Fruit fly (Drosophila melanogaster) whole organism, pupa: ENCODE data around the gene CG15743.

Experiments
- CG10348 ChIP-seq: fragments of 200-800 bp; sonication (Bioruptor generic); IDR thresholded peaks from 2 replicates; pipeline ENCODE4 v1.3.6; 2022; ENCODE audit warnings: missing biosample characterization, missing genetic modification characterization
- CG12605 ChIP-seq: fragments of 200-800 bp; sonication (Bioruptor generic); IDR thresholded peaks from 2 replicates; pipeline ENCODE4 v1.3.6; 2022; ENCODE audit warnings: missing biosample characterization, missing genetic modification characterization
- CG13204 ChIP-seq: fragments of 200-800 bp; sonication (Bioruptor generic); optimal IDR thresholded peaks from 2 replicates; lab custom pipeline; 2018; ENCODE audit warnings: missing biosample characterization, mild to moderate bottlenecking, missing genetic modification characterization, moderate library complexity
- CG14655 ChIP-seq: fragments of 200-800 bp; sonication (Bioruptor generic); optimal IDR thresholded peaks from 3 replicates; lab custom pipeline; 2017; ENCODE audit warnings: mild to moderate bottlenecking, missing biosample characterization, missing genetic modification reagents, missing genetic modification characterization
- CG15710 ChIP-seq: fragments of 200-800 bp; sonication (Bioruptor generic); optimal IDR thresholded peaks from 2 replicates; lab custom pipeline; 2018; ENCODE audit warnings: missing biosample characterization, mild to moderate bottlenecking, missing genetic modification characterization, moderate library complexity
- CG17806 ChIP-seq: fragments of 200-800 bp; sonication (Bioruptor generic); optimal IDR thresholded peaks from 2 replicates; lab custom pipeline; 2018; ENCODE audit warnings: missing biosample characterization, mild to moderate bottlenecking, missing genetic modification characterization, moderate library complexity
- CG32121 ChIP-seq: fragments of 200-800 bp; sonication (Bioruptor generic); IDR thresholded peaks from 2 replicates; pipeline ENCODE4 v1.3.6; 2022; ENCODE audit warnings: missing biosample characterization, missing genetic modification characterization
- CG34367 ChIP-seq: fragments of 200-800 bp; sonication (Bioruptor generic); optimal IDR thresholded peaks from 2 replicates; lab custom pipeline; 2018; ENCODE audit warnings: missing biosample characterization, mild to moderate bottlenecking, missing genetic modification characterization
- CG4496 ChIP-seq: fragments of 200-800 bp; sonication (Bioruptor generic); IDR thresholded peaks from 3 replicates; pipeline ENCODE4 v1.3.6; 2022; ENCODE audit warnings: missing biosample characterization, missing genetic modification characterization
- CG8159 ChIP-seq: fragments of 200-800 bp; sonication (Bioruptor generic); optimal IDR thresholded peaks from 3 replicates; lab custom pipeline; 2018; ENCODE audit warnings: missing biosample characterization, mild to moderate bottlenecking, missing genetic modification characterization, moderate library complexity
- CG8301 ChIP-seq: fragments of 200-800 bp; sonication (Bioruptor generic); optimal IDR thresholded peaks from 2 replicates; lab custom pipeline; 2018; ENCODE audit warnings: missing biosample characterization, mild to moderate bottlenecking, missing genetic modification characterization
- CG9948 ChIP-seq: fragments of 200-800 bp; sonication (Bioruptor generic); optimal IDR thresholded peaks from 2 replicates; lab custom pipeline; 2018; ENCODE audit warnings: missing biosample characterization, mild to moderate bottlenecking, missing genetic modification characterization, moderate library complexity
- D1 ChIP-seq: fragments of 200-800 bp; sonication (Bioruptor generic); optimal IDR thresholded peaks from 2 replicates; lab custom pipeline; 2018; ENCODE audit warnings: missing biosample characterization, mild to moderate bottlenecking, missing genetic modification characterization, moderate library complexity
- EcR ChIP-seq: fragments of 200-800 bp; sonication (Bioruptor generic); optimal IDR thresholded peaks from 3 replicates; lab custom pipeline; 2019; ENCODE audit warnings: missing biosample characterization, missing genetic modification characterization, mild to moderate bottlenecking, moderate library complexity, missing genetic modification reagents
- Ets98B ChIP-seq: fragments of 200-800 bp; sonication (Bioruptor generic); IDR thresholded peaks from 2 replicates; pipeline ENCODE4 v1.3.6; 2022; ENCODE audit warnings: missing biosample characterization, missing genetic modification characterization
- Pif1A ChIP-seq: fragments of 200-800 bp; sonication (Bioruptor generic); optimal IDR thresholded peaks from 3 replicates; lab custom pipeline; 2016; ENCODE audit warnings: missing biosample characterization, missing genetic modification characterization
- Pif1B ChIP-seq: fragments of 200-800 bp; sonication (Bioruptor generic); optimal IDR thresholded peaks from 3 replicates; lab custom pipeline; 2016; ENCODE audit warnings: missing biosample characterization, missing genetic modification characterization
- Snoo ChIP-seq: fragments of 200-800 bp; sonication (Bioruptor generic); optimal IDR thresholded peaks from 3 replicates; lab custom pipeline; 2017; ENCODE audit warnings: missing biosample characterization, mild to moderate bottlenecking, missing genetic modification characterization, inconsistent platforms
- fd96Ca ChIP-seq: fragments of 200-800 bp; sonication (Bioruptor generic); IDR thresholded peaks from 3 replicates; pipeline ENCODE4 v1.3.6; 2022; ENCODE audit warnings: missing biosample characterization, missing genetic modification characterization
- gl ChIP-seq: fragments of 200-800 bp; sonication (Bioruptor generic); optimal IDR thresholded peaks from 2 replicates; lab custom pipeline; 2018; ENCODE audit warnings: missing biosample characterization, mild to moderate bottlenecking, missing genetic modification characterization
- rn ChIP-seq: fragments of 200-800 bp; sonication (Bioruptor generic); IDR thresholded peaks from 2 replicates; pipeline ENCODE4 v1.3.6; 2022; ENCODE audit warnings: missing biosample characterization, missing genetic modification characterization

CG15743 gene

DNA sequence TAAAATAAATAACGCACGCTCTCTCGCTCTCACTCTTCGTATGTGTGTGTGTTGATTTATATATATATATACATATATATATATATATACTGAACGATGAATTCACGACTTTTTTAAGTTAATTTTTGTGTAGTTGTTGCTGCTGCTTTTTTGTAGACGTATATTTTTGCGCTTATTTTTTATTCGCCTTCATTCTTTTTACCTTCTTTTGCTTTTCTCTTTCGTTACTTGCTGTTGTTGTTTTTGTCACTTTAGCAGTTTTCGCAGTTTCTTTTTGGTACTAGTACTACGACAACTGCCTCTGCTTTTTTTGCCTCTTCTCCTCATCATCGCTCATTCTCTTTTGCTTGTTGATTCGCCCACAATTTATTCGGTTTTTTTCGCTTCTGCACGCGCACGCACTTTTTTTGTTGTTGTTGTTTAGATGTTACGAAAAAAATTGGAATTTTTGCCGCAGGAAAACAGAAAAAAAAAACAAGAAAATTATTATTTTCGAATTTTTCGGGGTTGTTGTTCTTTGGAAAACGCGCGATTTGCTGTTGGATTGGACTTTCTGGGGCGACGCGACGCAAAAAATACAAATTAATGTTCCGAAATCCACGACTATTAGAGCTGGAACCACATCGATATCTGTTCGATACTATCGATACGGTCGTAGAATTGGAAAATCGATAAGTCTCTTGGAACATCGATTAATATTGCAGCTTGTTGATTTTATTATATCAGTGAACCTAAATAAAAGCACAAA is at the start of gene CG15743, which contains the start of gene HDAC4:
TSS of gene CG15743 (plus strand) at position 707 of the 748 bp plus-strand sequence.
TSS of gene HDAC4 (minus strand) at position 632 of the 748 bp plus-strand sequence.
- TF ChIP-seq CG8159 (tag; lab: Kevin White, UChicago) (peak; percentile 15), rn (GFP tag; lab: Robert Waterston, UW) (no peak), CG12605 (GFP tag; lab: Robert Waterston, UW) (peak; percentile 48; the same call in 1 of the 2 replicates), CG34367 (tag; lab: Kevin White, UChicago) (peak; percentile 10)

DNA sequence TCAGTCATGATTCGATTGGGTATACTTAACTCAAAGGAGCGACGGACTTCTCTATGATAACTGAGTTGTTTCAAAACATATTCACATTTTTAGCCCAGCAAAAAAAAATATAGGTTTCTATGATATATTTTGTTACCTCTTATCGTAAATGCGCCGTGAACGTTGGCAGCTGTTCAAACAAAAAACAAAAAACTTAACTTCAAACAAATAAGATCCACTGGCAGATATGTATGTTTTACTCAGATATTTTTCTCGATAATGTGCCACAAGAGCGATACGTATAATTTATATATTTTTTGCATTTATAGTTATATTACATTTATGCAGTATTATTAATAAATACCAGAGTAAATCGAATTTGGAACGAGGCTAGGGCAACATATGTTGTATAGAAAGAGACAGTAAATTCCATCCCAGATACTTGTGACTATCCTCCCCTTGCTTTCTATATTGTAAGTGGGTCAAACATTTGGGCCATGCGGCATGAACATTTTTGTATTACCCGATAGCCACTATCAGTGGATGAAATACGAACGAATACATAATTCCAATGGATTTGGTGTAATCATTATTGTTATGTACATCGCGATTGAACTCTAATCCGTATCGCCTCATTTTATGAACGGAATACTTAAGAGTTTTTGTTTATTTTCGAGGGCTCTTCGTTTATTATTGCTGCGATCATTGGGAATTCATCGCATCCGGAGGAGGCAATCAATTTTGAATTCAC is 48.8 kb upstream of the CG15743 start, which contains the start of gene CG32639:
TSS of gene CG32639 (minus strand) at position 51 of the 730 bp plus-strand sequence.
- no peak for TF ChIP-seq Pif1B (GFP tag; lab: Kevin White, UChicago)
- no peak for TF ChIP-seq D1 (tag; lab: Kevin White, UChicago)
- no peak for TF ChIP-seq gl (tag; lab: Kevin White, UChicago)
- TF ChIP-seq CG9948 (tag; lab: Kevin White, UChicago), result no peak
- no peak for TF ChIP-seq CG13204 (GFP tag; lab: Kevin White, UChicago)
- TF ChIP-seq CG17806 (tag; lab: Kevin White, UChicago), result no peak
- no peak for TF ChIP-seq CG15710

DNA sequence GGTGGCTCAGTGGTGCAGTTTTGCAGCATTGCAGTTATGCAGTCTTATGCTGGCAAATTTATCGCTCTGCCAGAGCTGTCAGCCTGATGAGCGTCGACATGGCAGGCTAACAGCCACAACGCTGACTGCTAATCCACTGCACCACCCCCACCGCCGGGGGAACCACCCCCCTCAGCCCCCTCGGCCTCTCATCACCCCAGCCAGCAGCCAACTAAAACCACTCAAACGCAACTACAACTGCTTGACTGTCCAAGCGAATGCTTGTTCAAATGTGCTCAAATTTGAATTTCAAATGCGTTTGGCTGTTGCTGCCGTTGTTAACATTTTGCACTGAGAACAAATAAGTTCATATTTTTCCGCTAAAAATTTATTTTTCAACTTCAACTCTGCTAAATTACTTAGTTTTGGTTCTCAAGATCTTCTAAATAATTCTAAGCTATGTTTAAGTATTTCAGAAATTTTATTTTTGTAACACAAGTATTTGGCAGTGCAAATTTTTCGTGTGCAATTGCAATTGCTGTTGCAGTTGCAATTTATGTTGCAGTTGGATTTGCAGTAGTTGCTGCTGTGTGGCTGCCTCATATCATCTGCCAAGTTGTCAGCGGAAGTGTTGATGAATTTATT is 47.1 kb upstream of the CG15743 start:
- TF ChIP-seq rn (GFP tag; lab: Robert Waterston, UW), result peak; percentile 42; the same call in 1 of the 2 replicates
- peak; percentile 50 for TF ChIP-seq CG17806 (tag; lab: Kevin White, UChicago)
- TF ChIP-seq CG34367 (tag; lab: Kevin White, UChicago), result peak; percentile 7
- peak; percentile 60 for TF ChIP-seq Pif1A (GFP tag; lab: Kevin White, UChicago)
- no peak for TF ChIP-seq gl (tag; lab: Kevin White, UChicago)
- peak; percentile 40 for TF ChIP-seq Pif1B (GFP tag; lab: Kevin White, UChicago)
- no peak for TF ChIP-seq CG13204 (GFP tag; lab: Kevin White, UChicago)
- TF ChIP-seq Ets98B (GFP tag; lab: Robert Waterston, UW), result peak; percentile 89
- TF ChIP-seq CG15710, result peak; percentile 12
- peak; percentile 93 for TF ChIP-seq CG32121 (GFP tag; lab: Robert Waterston, UW)
- peak; percentile 71 for TF ChIP-seq fd96Ca (GFP tag; lab: Robert Waterston, UW)
- TF ChIP-seq CG8159 (tag; lab: Kevin White, UChicago), result peak; percentile 12
- peak; percentile 81 for TF ChIP-seq CG14655 (GFP tag; lab: Kevin White, UChicago)
- TF ChIP-seq CG8301 (tag; lab: Kevin White, UChicago), result peak; percentile 84
- TF ChIP-seq EcR (GFP tag; lab: Kevin White, UChicago), result no peak
- TF ChIP-seq CG4496, result peak; percentile 90
- TF ChIP-seq CG10348 (GFP tag; lab: Robert Waterston, UW), result 0 out of 2 replicates have a peak, but pooled peaks have one; percentile 25
- peak; percentile 54 for TF ChIP-seq CG9948 (tag; lab: Kevin White, UChicago)
- TF ChIP-seq Snoo (tag; lab: Kevin White, UChicago), result peak; percentile 11
- TF ChIP-seq D1 (tag; lab: Kevin White, UChicago), result no peak
- peak; percentile 74 for TF ChIP-seq CG12605 (GFP tag; lab: Robert Waterston, UW)

DNA sequence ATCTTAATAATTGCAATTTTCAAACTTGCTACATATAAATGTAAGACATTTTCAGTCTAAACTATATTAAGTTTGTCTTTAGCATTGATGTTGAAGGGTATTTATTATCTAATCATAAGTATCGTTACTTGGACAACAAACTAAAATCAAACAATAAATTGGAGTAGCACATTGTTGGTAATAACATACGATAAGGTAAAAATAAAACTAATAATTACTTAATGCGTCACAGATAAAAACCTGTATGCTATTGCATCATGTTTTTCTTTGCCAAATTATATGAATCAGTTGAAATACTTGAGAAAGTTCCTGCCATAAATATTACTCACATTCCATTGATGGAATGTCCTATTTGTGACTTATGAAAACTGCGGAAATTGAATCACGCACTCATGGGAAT is 44.7 kb upstream of the CG15743 start:
- TF ChIP-seq CG8301 (tag; lab: Kevin White, UChicago), result no peak

DNA sequence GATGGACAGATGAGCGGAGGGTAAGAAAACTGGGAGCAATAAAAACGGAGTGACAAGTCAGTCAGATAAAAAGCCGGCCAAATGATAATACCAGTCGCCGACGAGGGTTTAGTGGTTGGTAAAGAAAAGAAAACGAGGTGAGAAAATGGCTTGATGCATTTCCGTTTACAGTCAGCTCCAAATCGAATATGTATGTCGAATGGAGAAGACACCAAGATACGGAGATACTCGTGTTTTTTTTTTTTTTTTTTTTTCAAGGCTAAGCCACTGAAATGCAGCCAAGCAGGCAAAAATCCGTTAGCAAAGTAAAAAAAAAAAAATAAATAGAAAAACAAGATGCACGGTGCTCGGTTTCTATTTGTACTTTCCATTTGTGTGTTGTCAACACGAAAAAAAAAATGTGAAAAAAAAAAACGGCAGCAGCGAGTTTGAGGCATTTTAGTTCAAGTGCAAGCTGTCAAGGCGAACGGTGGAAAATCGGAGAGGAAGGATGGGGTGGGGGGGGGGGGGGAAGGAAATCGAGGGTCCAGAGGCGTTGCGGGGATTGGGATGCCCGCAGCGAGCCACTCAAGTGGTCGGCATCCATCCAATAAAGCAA is 41.7 kb upstream of the CG15743 start:
- TF ChIP-seq Pif1A (GFP tag; lab: Kevin White, UChicago), result peak; percentile 16
- TF ChIP-seq CG15710, result no peak
- no peak for TF ChIP-seq CG14655 (GFP tag; lab: Kevin White, UChicago)
- peak; percentile 2 for TF ChIP-seq CG8159 (tag; lab: Kevin White, UChicago)
- TF ChIP-seq CG12605 (GFP tag; lab: Robert Waterston, UW), result peak; percentile 38
- peak; percentile 38; the same call in 1 of the 3 replicates for TF ChIP-seq CG4496
- TF ChIP-seq fd96Ca (GFP tag; lab: Robert Waterston, UW), result 0 out of 3 replicates have a peak, but pooled peaks have one; percentile 22
- TF ChIP-seq, all 21 proteins: peak for 5
